Worm (Caenorhabditis elegans): ENCODE measurements around the gene R09E10.1.
A peak's percentile ranks its signal among the peaks of the same experiment; 100 is the strongest.
"Not testable (repeated sequence)": the region's sequence is repeated elsewhere in the genome, so short reads cannot be mapped to it uniquely, and the experiment has no call there.

R09E10.1 gene

DNA sequence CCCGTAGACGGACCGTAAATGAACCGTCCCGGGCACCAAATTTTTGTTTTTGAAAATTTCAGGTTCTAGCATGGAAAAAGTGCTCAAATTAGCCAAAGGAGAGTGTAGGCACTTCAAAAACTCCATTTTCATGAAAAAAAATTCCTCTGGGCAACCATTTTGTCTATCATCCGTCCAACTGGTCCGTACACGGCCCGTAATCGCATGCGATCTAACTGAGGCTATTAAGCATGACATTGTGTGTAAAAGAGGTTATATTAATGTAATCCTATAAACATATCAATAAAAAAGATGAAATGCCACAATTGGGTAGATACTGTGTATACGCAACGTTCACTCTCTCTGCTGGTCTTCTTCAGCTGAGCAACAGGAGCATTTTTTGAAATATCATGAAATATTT lies at the start of gene R09E10.1:
Gene R09E10.1 (minus strand): TSS at position 101 of the 400 bp plus-strand sequence.
- TF ChIP-seq ceh-30 (tag; optimal IDR thresholded peaks at IDR 0.05); C38D4.7 (GFP tag; optimal IDR thresholded peaks at IDR 0.05); syd-9 (tag; optimal IDR thresholded peaks at IDR 0.05): not testable (repeated sequence)

DNA sequence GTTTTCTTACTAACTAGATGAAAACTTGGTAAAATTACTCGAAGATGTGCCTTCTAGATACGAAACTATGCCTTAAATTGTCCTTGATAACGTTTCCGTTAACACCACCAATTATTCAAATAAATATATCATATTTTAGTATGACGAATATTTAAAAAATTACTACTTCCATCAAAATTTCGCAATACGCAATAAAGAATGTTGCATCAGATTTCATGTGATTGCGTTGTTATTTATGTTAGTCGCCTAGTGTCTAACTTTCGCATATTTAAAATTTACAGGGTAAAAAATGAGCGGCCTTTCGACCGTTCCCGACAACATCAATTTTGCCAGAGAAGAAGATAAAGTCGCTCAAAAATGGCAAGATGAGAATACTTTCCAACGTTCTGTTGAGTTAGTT lies 45.8 kb upstream of the R09E10.1 start, which contains the start of gene iars-1:
Gene iars-1 (plus strand): TSS at position 276 of the 400 bp plus-strand sequence.
- TF ChIP-seq fkh-10 (GFP tag; optimal IDR thresholded peaks at IDR 0.05) (no peak), rnt-1 (tag; optimal IDR thresholded peaks at IDR 0.05) (no peak)

- no peak for TF ChIP-seq unc-3 (GFP tag; conservative IDR thresholded peaks at IDR 0.05)
- TF ChIP-seq unc-3 (tag; optimal IDR thresholded peaks at IDR 0.05): no peak
- TF ChIP-seq ceh-30 (tag; optimal IDR thresholded peaks at IDR 0.05): no peak
- TF ChIP-seq sox-4 (tag; optimal IDR thresholded peaks at IDR 0.05): no peak
- TF ChIP-seq ahr-1 (tag; optimal IDR thresholded peaks at IDR 0.05): no peak
- TF ChIP-seq ceh-22 (tag; optimal IDR thresholded peaks at IDR 0.05): no peak
- TF ChIP-seq pha-2 (tag; optimal IDR thresholded peaks at IDR 0.05): no peak
- TF ChIP-seq sdc-2 (tag; optimal IDR thresholded peaks at IDR 0.05): no peak
- TF ChIP-seq pat-9 (tag; optimal IDR thresholded peaks at IDR 0.05): no peak
- TF ChIP-seq ceh-48 (tag; optimal IDR thresholded peaks at IDR 0.05): no peak
- TF ChIP-seq sox-2 (GFP tag; IDR thresholded peaks at IDR 0.05): no peak
These were observed 45.2 kb upstream of the R09E10.1 start, which contains the start of gene pges-2 for ce11 chrIV:10367740-10368246. Gene pges-2, minus strand, starts transcription at chrIV:10367790.

ce11 chrIV:10366018-10366417 lies 43.5 kb upstream of the R09E10.1 start, which contains the start of gene sir-2.1:
Gene sir-2.1, minus strand, starts transcription at chrIV:10366229.
- TF ChIP-seq sdc-2 (tag; optimal IDR thresholded peaks at IDR 0.05) (no peak), F13H6.1 (tag; optimal IDR thresholded peaks at IDR 0.05) (no peak), ceh-45 (GFP tag; IDR thresholded peaks at IDR 0.05) (no peak), tbx-7 (tag; optimal IDR thresholded peaks at IDR 0.05) (no peak), hlh-8 (tag; optimal IDR thresholded peaks at IDR 0.05) (no peak), hlh-30 (tag; optimal IDR thresholded peaks at IDR 0.05; ENCODE audit: insufficient read depth) (peak; percentile 38), nhr-232 (tag; optimal IDR thresholded peaks at IDR 0.05) (no peak), unc-42 (tag; optimal IDR thresholded peaks at IDR 0.05) (peak; percentile 0)

DNA sequence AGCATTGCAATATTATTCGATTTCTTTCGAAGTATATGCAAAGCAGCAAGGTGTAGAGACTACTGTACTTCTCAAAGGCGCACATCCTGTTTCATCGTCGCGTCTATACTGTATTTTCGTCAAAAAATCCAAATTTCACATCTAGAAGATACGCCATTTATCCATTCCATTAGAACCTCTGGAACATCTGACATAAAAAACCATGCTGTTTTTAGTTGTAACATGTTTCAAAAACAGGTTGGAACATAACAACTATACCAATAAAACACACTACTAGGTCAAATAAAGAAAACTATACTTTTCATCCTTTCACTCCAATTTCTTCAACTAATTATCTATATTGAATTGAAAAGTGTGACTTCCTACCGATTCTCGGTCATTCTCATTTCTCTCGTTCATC lies 37.8 kb upstream of the R09E10.1 start, which contains the start of gene ugt-59:
Gene ugt-59 (plus strand): TSS at position 301 of the 400 bp plus-strand sequence.
- no peak for TF ChIP-seq ama-1 (optimal IDR thresholded peaks at IDR 0.05)
- no peak for TF ChIP-seq C38D4.7 (GFP tag; optimal IDR thresholded peaks at IDR 0.05)
- TF ChIP-seq nfya-1 (tag; optimal IDR thresholded peaks at IDR 0.05): no peak
- no peak for TF ChIP-seq ref-2 (tag; optimal IDR thresholded peaks at IDR 0.05)
- no peak for TF ChIP-seq ceh-45 (GFP tag; IDR thresholded peaks at IDR 0.05)
- no peak for TF ChIP-seq syd-9 (tag; optimal IDR thresholded peaks at IDR 0.05)
- TF ChIP-seq unc-3 (GFP tag; conservative IDR thresholded peaks at IDR 0.05): no peak
- no peak for TF ChIP-seq unc-3 (tag; optimal IDR thresholded peaks at IDR 0.05)
- no peak for TF ChIP-seq pqm-1 (tag; optimal IDR thresholded peaks at IDR 0.05)
- TF ChIP-seq ceh-30 (tag; optimal IDR thresholded peaks at IDR 0.05): no peak

- TF ChIP-seq npax-4 (tag; optimal IDR thresholded peaks at IDR 0.05): no peak
- no peak for TF ChIP-seq F13H6.1 (tag; optimal IDR thresholded peaks at IDR 0.05)
- TF ChIP-seq fkh-10 (GFP tag; optimal IDR thresholded peaks at IDR 0.05): no peak
- no peak for TF ChIP-seq madf-2 (tag; optimal IDR thresholded peaks at IDR 0.05)
- no peak for TF ChIP-seq K09A11.1 (tag; optimal IDR thresholded peaks at IDR 0.05; ENCODE audit: insufficient read depth)
- no peak for TF ChIP-seq unc-3 (GFP tag; conservative IDR thresholded peaks at IDR 0.05)
- TF ChIP-seq unc-3 (tag; optimal IDR thresholded peaks at IDR 0.05): no peak
- no peak for TF ChIP-seq unc-86 (tag; optimal IDR thresholded peaks at IDR 0.05)
- TF ChIP-seq C38D4.7 (GFP tag; optimal IDR thresholded peaks at IDR 0.05): no peak
- no peak for TF ChIP-seq hlh-8 (tag; optimal IDR thresholded peaks at IDR 0.05)
- TF ChIP-seq ceh-30 (tag; optimal IDR thresholded peaks at IDR 0.05): no peak
- TF ChIP-seq ceh-19 (GFP tag; optimal IDR thresholded peaks at IDR 0.05): no peak
- no peak for TF ChIP-seq sdc-2 (tag; optimal IDR thresholded peaks at IDR 0.05)
- no peak for TF ChIP-seq ceh-31 (tag; optimal IDR thresholded peaks at IDR 0.05)
- no peak for TF ChIP-seq eyg-1 (tag; optimal IDR thresholded peaks at IDR 0.05)
- TF ChIP-seq ceh-22 (tag; optimal IDR thresholded peaks at IDR 0.05): no peak
- no peak for TF ChIP-seq pros-1 (tag; optimal IDR thresholded peaks at IDR 0.05)
- TF ChIP-seq unc-55 (GFP tag; optimal IDR thresholded peaks at IDR 0.05): no peak
- TF ChIP-seq mec-3 (tag; optimal IDR thresholded peaks at IDR 0.05; ENCODE audit: borderline replicate concordance): no peak
- TF ChIP-seq T23F11.4 (GFP tag; optimal IDR thresholded peaks at IDR 0.05): no peak
These were observed 35.3 kb upstream of the R09E10.1 start, which contains the start of gene gkow-1 for ce11 chrIV:10357842-10358241. Gene gkow-1, plus strand, starts transcription at chrIV:10358142.
